Worm (Caenorhabditis elegans) whole organism, mixed stage, embryonic: ENCODE data around the gene D2045.8.
"Not testable (repeated sequence)": the region's sequence is repeated elsewhere in the genome, so short reads cannot be mapped to it uniquely, and the experiment has no call there.

Source experiments
- M03D4.4 ChIP-seq: sonication (generic microtip); optimal IDR thresholded peaks from 2 replicates; lab custom pipeline; 2017; ENCODE audit warnings: mild to moderate bottlenecking, missing genetic modification characterization, missing compliant biosample characterization
- bed-3 ChIP-seq: fragments of 200-800 bp; sonication (Bioruptor generic); optimal IDR thresholded peaks from 3 replicates; lab custom pipeline; 2018; ENCODE audit warnings: mild to moderate bottlenecking, missing genetic modification characterization, moderate library complexity, missing compliant biosample characterization
- blmp-1 ChIP-seq: fragments of 150-350 bp; optimal IDR thresholded peaks from 2 replicates; lab custom pipeline; 2014; ENCODE audit warnings: missing biosample characterization, missing genetic modification characterization
- ceh-39 ChIP-seq: fragments of 150-350 bp; optimal IDR thresholded peaks from 2 replicates; lab custom pipeline; 2014; ENCODE audit warnings: missing biosample characterization, missing genetic modification characterization
- ceh-83 ChIP-seq: fragments of 200-800 bp; sonication (Bioruptor generic); optimal IDR thresholded peaks from 2 replicates; lab custom pipeline; 2018; ENCODE audit warnings: mild to moderate bottlenecking, missing genetic modification characterization, missing compliant biosample characterization
- ces-1 ChIP-seq: fragments of 150-350 bp; optimal IDR thresholded peaks from 2 replicates; lab custom pipeline; 2014; ENCODE audit warnings: missing biosample characterization, missing genetic modification reagents, missing genetic modification characterization
- cnd-1 ChIP-seq: fragments of 200-800 bp; sonication (Bioruptor generic); optimal IDR thresholded peaks from 2 replicates; lab custom pipeline; 2018; ENCODE audit warnings: mild to moderate bottlenecking, missing genetic modification characterization, missing compliant biosample characterization
- drap-1 ChIP-seq: fragments of 200-800 bp; sonication (Bioruptor generic); optimal IDR thresholded peaks from 3 replicates; lab custom pipeline; 2018; ENCODE audit warnings: mild to moderate bottlenecking, missing genetic modification characterization, missing compliant biosample characterization
- elt-1 ChIP-seq: sonication (generic microtip); optimal IDR thresholded peaks from 2 replicates; lab custom pipeline; 2017; ENCODE audit warnings: missing genetic modification characterization, mild to moderate bottlenecking, missing compliant biosample characterization, antibody characterized with exemption, moderate library complexity, borderline replicate concordance; ENCODE audit not compliant: insufficient read depth
- elt-3 ChIP-seq: fragments of 150-350 bp; optimal IDR thresholded peaks from 2 replicates; lab custom pipeline; 2014; ENCODE audit warnings: missing biosample characterization, missing genetic modification characterization
- flh-1 ChIP-seq: fragments of 200-800 bp; sonication (Bioruptor generic); optimal IDR thresholded peaks from 2 replicates; lab custom pipeline; 2018; ENCODE audit warnings: mild to moderate bottlenecking, missing genetic modification characterization, moderate library complexity, missing compliant biosample characterization
- ham-2 ChIP-seq: fragments of 200-800 bp; sonication (Bioruptor generic); optimal IDR thresholded peaks from 2 replicates; lab custom pipeline; 2018; ENCODE audit warnings: mild to moderate bottlenecking, missing genetic modification characterization, missing compliant biosample characterization
- hlh-1 ChIP-seq: fragments of 150-350 bp; optimal IDR thresholded peaks from 2 replicates; lab custom pipeline; 2014; ENCODE audit warnings: missing biosample characterization, missing genetic modification reagents, missing genetic modification characterization
- lin-13 ChIP-seq: fragments of 150-350 bp; optimal IDR thresholded peaks from 2 replicates; lab custom pipeline; 2014; ENCODE audit warnings: missing biosample characterization, missing genetic modification characterization
- lin-32 ChIP-seq: fragments of 200-800 bp; sonication (Bioruptor generic); optimal IDR thresholded peaks from 2 replicates; lab custom pipeline; 2018; ENCODE audit warnings: mild to moderate bottlenecking, missing genetic modification characterization, missing compliant biosample characterization
- lsy-2 ChIP-seq: fragments of 150-350 bp; optimal IDR thresholded peaks from 2 replicates; lab custom pipeline; 2014; ENCODE audit warnings: missing biosample characterization, missing genetic modification characterization
- mep-1 ChIP-seq: fragments of 150-350 bp; optimal IDR thresholded peaks from 2 replicates; lab custom pipeline; 2017; ENCODE audit warnings: missing biosample characterization, missing genetic modification reagents, missing genetic modification characterization, inconsistent platforms
- mls-2 ChIP-seq: sonication (generic microtip); optimal IDR thresholded peaks from 2 replicates; lab custom pipeline; 2016; ENCODE audit warnings: mild to moderate bottlenecking, missing genetic modification characterization, moderate library complexity, missing compliant biosample characterization
- nhr-12 ChIP-seq: fragments of 150-350 bp; optimal IDR thresholded peaks from 2 replicates; lab custom pipeline; 2014; ENCODE audit warnings: missing biosample characterization, missing genetic modification characterization
- nhr-2 ChIP-seq: fragments of 150-350 bp; optimal IDR thresholded peaks from 2 replicates; lab custom pipeline; 2014; ENCODE audit warnings: missing biosample characterization, missing genetic modification characterization
- nhr-237 ChIP-seq: fragments of 150-350 bp; optimal IDR thresholded peaks from 2 replicates; lab custom pipeline; 2014; ENCODE audit warnings: missing biosample characterization, missing genetic modification characterization
- nhr-28 ChIP-seq: fragments of 150-350 bp; optimal IDR thresholded peaks from 2 replicates; lab custom pipeline; 2014; ENCODE audit warnings: missing biosample characterization, missing genetic modification characterization
- nhr-76 ChIP-seq: sonication (generic microtip); optimal IDR thresholded peaks from 2 replicates; lab custom pipeline; 2017; ENCODE audit warnings: missing biosample characterization, missing genetic modification characterization
- pha-4 ChIP-seq: fragments of 150-350 bp; optimal IDR thresholded peaks from 2 replicates; lab custom pipeline; 2018; ENCODE audit warnings: missing biosample characterization, missing genetic modification reagents, missing genetic modification characterization
- sem-2 ChIP-seq: fragments of 200-800 bp; sonication (Bioruptor generic); optimal IDR thresholded peaks from 2 replicates; lab custom pipeline; 2018; ENCODE audit warnings: mild to moderate bottlenecking, missing genetic modification characterization, missing compliant biosample characterization
- snpc-4 ChIP-seq: fragments of 150-350 bp; optimal IDR thresholded peaks from 2 replicates; lab custom pipeline; 2014; ENCODE audit warnings: missing biosample characterization, missing genetic modification characterization
- sptf-1 ChIP-seq: sonication (generic microtip); optimal IDR thresholded peaks from 2 replicates; lab custom pipeline; 2017; ENCODE audit warnings: mild to moderate bottlenecking, missing genetic modification characterization, moderate library complexity, missing compliant biosample characterization
- unc-120 ChIP-seq: sonication (generic microtip); optimal IDR thresholded peaks from 2 replicates; lab custom pipeline; 2017; ENCODE audit warnings: missing genetic modification characterization, missing compliant biosample characterization; ENCODE audit not compliant: poor library complexity, severe bottlenecking
- unc-39 ChIP-seq: fragments of 150-350 bp; optimal IDR thresholded peaks from 2 replicates; lab custom pipeline; 2014; ENCODE audit warnings: missing biosample characterization, missing genetic modification characterization
- unc-62 ChIP-seq: fragments of 150-350 bp; optimal IDR thresholded peaks from 2 replicates; lab custom pipeline; 2014; ENCODE audit warnings: missing biosample characterization, missing genetic modification reagents, missing genetic modification characterization
- ztf-11 ChIP-seq: fragments of 150-350 bp; optimal IDR thresholded peaks from 2 replicates; lab custom pipeline; 2014; ENCODE audit warnings: missing biosample characterization, missing genetic modification characterization

D2045.8 gene

ce11 chrIII:10481988-10482387 lies at the start of gene D2045.8:
TSS of gene D2045.8 (plus strand) at chrIII:10482288.
- no peak for TF ChIP-seq pha-4 (tag; lab: Kevin White, UChicago)
- no peak for TF ChIP-seq lin-32 (GFP tag; lab: Kevin White, UChicago)
- no peak for TF ChIP-seq drap-1 (GFP tag; lab: Kevin White, UChicago)
- TF ChIP-seq elt-3, result no peak
- no peak for TF ChIP-seq lsy-2 (tag; lab: Kevin White, UChicago)
- TF ChIP-seq sptf-1 (tag; lab: Kevin White, UChicago), result no peak
- TF ChIP-seq unc-62 (GFP tag; lab: Kevin White, UChicago), result no peak
- TF ChIP-seq nhr-237, result no peak
- no peak for TF ChIP-seq ces-1 (GFP tag; lab: Kevin White, UChicago)
- TF ChIP-seq nhr-28 (tag; lab: Kevin White, UChicago), result no peak
- no peak for TF ChIP-seq flh-1 (GFP tag; lab: Kevin White, UChicago)
- TF ChIP-seq elt-1 (tag; lab: Kevin White, UChicago), result no peak
- no peak for TF ChIP-seq hlh-1 (tag; lab: Kevin White, UChicago)
- TF ChIP-seq ceh-83 (GFP tag; lab: Kevin White, UChicago), result no peak
- no peak for TF ChIP-seq mep-1 (tag; lab: Kevin White, UChicago)
- TF ChIP-seq snpc-4 (tag; lab: Kevin White, UChicago), result no peak
- TF ChIP-seq cnd-1 (tag; lab: Kevin White, UChicago), result no peak
- TF ChIP-seq nhr-76 (tag; lab: Kevin White, UChicago), result no peak
- no peak for TF ChIP-seq ztf-11 (tag; lab: Kevin White, UChicago)
- no peak for TF ChIP-seq blmp-1 (tag; lab: Kevin White, UChicago)

DNA sequence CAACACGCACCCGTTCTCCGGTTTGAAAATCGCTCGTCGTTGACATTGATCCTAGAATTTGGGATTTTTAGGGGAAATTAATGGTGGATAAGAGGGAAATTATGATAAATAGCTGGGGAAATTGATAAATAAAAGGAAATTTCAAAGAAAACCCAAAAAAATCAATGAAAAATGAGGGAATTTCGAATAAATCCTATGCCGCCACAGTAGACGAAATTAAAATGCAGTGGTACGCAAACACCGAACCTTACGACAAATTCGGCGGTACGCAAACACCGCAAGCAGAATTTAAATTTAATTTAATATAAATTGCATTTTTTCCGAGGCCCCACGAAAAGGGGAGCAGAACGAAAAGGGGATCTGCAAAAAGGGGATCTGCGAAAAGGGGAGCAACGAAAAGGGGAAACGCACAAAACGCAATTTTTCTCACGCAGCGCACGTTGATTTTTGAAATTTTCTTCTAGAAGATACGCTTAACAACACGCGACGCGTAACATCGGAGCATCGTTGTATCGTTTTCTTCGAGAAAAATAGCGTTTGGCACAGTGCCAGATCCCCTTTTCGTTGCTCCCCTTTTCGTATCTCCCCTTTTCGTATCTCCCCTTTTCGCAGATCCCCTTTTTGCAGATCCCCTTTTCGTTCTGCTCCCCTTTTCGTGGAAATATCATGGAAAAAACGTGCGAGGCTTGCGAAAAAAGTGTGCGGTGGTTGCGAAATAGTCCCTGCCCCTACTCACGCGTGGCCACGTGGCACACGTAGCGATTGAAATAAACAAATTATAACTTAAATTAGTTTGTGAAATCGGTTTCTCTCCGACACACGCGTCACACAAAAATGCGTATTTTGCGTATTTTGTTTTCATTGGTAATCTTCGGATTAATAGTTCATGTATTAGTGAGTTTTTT lies 45.9 kb upstream of the D2045.8 start, which contains the start of the genes smrd-1 and enu-3.1:
Gene smrd-1, minus strand, starts transcription at position 51 of the 905 bp plus-strand sequence.
Gene enu-3.1, plus strand, starts transcription at position 339 of the 905 bp plus-strand sequence.
- TF ChIP-seq lsy-2 (tag; lab: Kevin White, UChicago), result peak; percentile 30
- peak; percentile 99 for TF ChIP-seq ces-1 (GFP tag; lab: Kevin White, UChicago)
- TF ChIP-seq sptf-1 (tag; lab: Kevin White, UChicago), result peak; percentile 42
- TF ChIP-seq mep-1 (tag; lab: Kevin White, UChicago), result peak; percentile 17
- TF ChIP-seq, all 35 proteins: peak for 4; not testable (repeated sequence) for 31

ce11 chrIII:10438780-10439179 lies 43.3 kb upstream of the D2045.8 start, which contains the start of gene H04D03.6:
TSS of gene H04D03.6 (minus strand) at chrIII:10438880.
- TF ChIP-seq nhr-237; flh-1 (GFP tag; lab: Kevin White, UChicago); hlh-1 (tag; lab: Kevin White, UChicago): not testable (repeated sequence)

DNA sequence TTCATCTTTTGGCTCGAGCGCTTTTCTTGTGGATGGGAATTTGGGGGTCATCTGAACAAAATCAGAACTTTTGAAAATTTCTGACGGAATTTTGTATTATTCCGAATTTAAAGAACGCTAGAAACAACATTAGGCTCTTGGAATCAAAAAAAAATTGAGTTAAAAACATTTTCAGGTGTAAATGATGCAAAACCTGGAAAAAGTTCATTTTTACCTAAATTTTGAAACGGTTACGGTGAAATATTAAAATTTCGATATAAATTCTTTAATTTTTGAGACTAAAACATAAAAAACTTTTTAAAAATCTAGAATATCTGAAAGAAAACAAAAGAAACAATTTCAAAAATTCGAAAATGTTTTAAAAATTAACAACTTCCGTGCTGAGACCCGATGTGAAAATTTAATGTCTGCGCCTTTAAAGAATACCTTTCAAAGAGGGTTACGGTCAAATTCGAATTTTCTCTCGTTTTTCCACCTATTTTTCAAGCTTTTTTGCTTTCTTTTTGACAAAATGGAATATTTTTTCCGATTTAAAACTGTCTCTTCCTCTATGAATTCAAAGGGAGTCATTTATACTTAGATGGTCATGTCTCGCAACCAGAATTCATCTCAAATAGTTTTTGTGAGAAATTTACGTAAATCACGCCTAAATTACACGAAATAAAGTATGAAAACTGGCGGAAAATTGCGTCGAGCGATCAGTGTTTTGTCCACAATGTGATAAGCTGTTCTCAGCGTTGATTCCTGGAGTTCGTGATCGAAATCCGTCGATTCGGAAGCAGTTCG lies 39.5 kb upstream of the D2045.8 start, which contains the start of the genes H04D03.2 and ecps-2:
Gene H04D03.2, minus strand, starts transcription at position 51 of the 786 bp plus-strand sequence.
Gene ecps-2, plus strand, starts transcription at position 736 of the 786 bp plus-strand sequence.
- TF ChIP-seq hlh-1 (tag; lab: Kevin White, UChicago) (no peak), sem-2 (GFP tag; lab: Kevin White, UChicago) (no peak)

- TF ChIP-seq sptf-1 (tag; lab: Kevin White, UChicago) (no peak), ztf-11 (tag; lab: Kevin White, UChicago) (no peak), M03D4.4 (tag; lab: Kevin White, UChicago) (no peak), unc-120 (tag; lab: Kevin White, UChicago) (no peak), nhr-12 (tag; lab: Kevin White, UChicago) (no peak), nhr-237 (no peak), lin-13 (no peak), lsy-2 (tag; lab: Kevin White, UChicago) (no peak), ceh-39 (tag; lab: Kevin White, UChicago) (no peak), ham-2 (GFP tag; lab: Kevin White, UChicago) (no peak), sem-2 (GFP tag; lab: Kevin White, UChicago) (no peak), nhr-2 (tag; lab: Kevin White, UChicago) (no peak), drap-1 (GFP tag; lab: Kevin White, UChicago) (no peak), bed-3 (no peak), mls-2 (tag; lab: Kevin White, UChicago) (no peak), cnd-1 (tag; lab: Kevin White, UChicago) (no peak), hlh-1 (tag; lab: Kevin White, UChicago) (no peak), elt-1 (tag; lab: Kevin White, UChicago) (no peak), unc-62 (GFP tag; lab: Kevin White, UChicago) (no peak), unc-39 (tag; lab: Kevin White, UChicago) (no peak)
- TF ChIP-seq, all 35 proteins: peak for 0
Observed at ce11 chrIII:10446730-10447129, 35.4 kb upstream of the D2045.8 start, which contains the start of gene H04D03.7. TSS of gene H04D03.7 (minus strand) at chrIII:10446830.
